Fruit fly (Drosophila melanogaster): ENCODE results near the gene Cyp4ae1.

The Cyp4ae1 gene

dm6 chrX:2196086-2196732 is 17.4 kb downstream of the Cyp4ae1 start (continued):
- peak; percentile 15 for TF ChIP-seq Sox102F (GFP tag; optimal IDR thresholded peaks at IDR 0.05)
- TF ChIP-seq Lim3 (GFP tag; IDR thresholded peaks at IDR 0.05): no peak
- no peak for TF ChIP-seq CG15696 (tag; optimal IDR thresholded peaks at IDR 0.05)
- TF ChIP-seq CG9215 (GFP tag; IDR thresholded peaks at IDR 0.05): no peak
- TF ChIP-seq MESR4 (GFP tag; optimal IDR thresholded peaks at IDR 0.05): no peak
- peak; percentile 34; the same call in 1 of the 3 replicates for TF ChIP-seq dysf (GFP tag; IDR thresholded peaks at IDR 0.05)
- TF ChIP-seq gfzf (GFP tag; optimal IDR thresholded peaks at IDR 0.05): no peak
- TF ChIP-seq phol (tag; optimal IDR thresholded peaks at IDR 0.05): peak; percentile 2
- no peak for TF ChIP-seq CG7357 (GFP tag; IDR thresholded peaks at IDR 0.05)

dm6 chrX:2197414-2198271 is 18.8 kb downstream of the Cyp4ae1 start:
- TF ChIP-seq CG3995 (GFP tag; optimal IDR thresholded peaks at IDR 0.05): no peak
- TF ChIP-seq nerfin-1 (tag; optimal IDR thresholded peaks at IDR 0.05): no peak
- no peak for TF ChIP-seq CG2712 (tag; optimal IDR thresholded peaks at IDR 0.05)
- TF ChIP-seq CG4820 (GFP tag; optimal IDR thresholded peaks at IDR 0.05): peak; percentile 7
- peak; percentile 29 for TF ChIP-seq Med (GFP tag)
- TF ChIP-seq CG34376 (GFP tag; optimal IDR thresholded peaks at IDR 0.05): peak; percentile 22
- TF ChIP-seq gem (tag; optimal IDR thresholded peaks at IDR 0.05): peak; percentile 2
- peak; percentile 93 for TF ChIP-seq sug (tag; optimal IDR thresholded peaks at IDR 0.05)

dm6 chrX:2198272-2198571 is 19.4 kb downstream of the Cyp4ae1 start:
- TF ChIP-seq Dip3 (GFP tag; optimal IDR thresholded peaks at IDR 0.05) (no peak), cwo (GFP tag; optimal IDR thresholded peaks at IDR 0.05) (peak; percentile 1)

- TF ChIP-seq CG7928 (GFP tag; optimal IDR thresholded peaks at IDR 0.05) (no peak), sug (tag; optimal IDR thresholded peaks at IDR 0.05) (peak; percentile 93), jigr1 (GFP tag; IDR thresholded peaks at IDR 0.05) (no peak), Hr78 (GFP tag; optimal IDR thresholded peaks at IDR 0.05) (peak in 1 of 2 experiments; percentile 10), Med (GFP tag) (peak; percentile 12), grn (GFP tag; optimal IDR thresholded peaks at IDR 0.05) (peak; percentile 98), vnd (GFP tag; IDR thresholded peaks at IDR 0.05; ENCODE audit: partially characterized antibody) (peak; percentile 46; the same call in 1 of the 3 replicates), tio (GFP tag; optimal IDR thresholded peaks at IDR 0.05) (no peak), exex (tag; optimal IDR thresholded peaks at IDR 0.05) (peak; percentile 99), GATAe (GFP tag; conservative IDR thresholded peaks at IDR 0.05) (peak; percentile 80; the same call in 1 of the 2 replicates), CG10543 (GFP tag; optimal IDR thresholded peaks at IDR 0.05) (peak; percentile 49), D19B (GFP tag; optimal IDR thresholded peaks at IDR 0.05) (no peak), HHEX (GFP tag; optimal IDR thresholded peaks at IDR 0.05) (no peak), HmgZ (tag; optimal IDR thresholded peaks at IDR 0.05) (peak; percentile 8), lab (GFP tag; optimal IDR thresholded peaks at IDR 0.05) (peak; percentile 2), gem (tag; optimal IDR thresholded peaks at IDR 0.05) (peak; percentile 33), sd (tag; optimal IDR thresholded peaks at IDR 0.05) (peak; percentile 85), mirr (GFP tag; optimal IDR thresholded peaks at IDR 0.05) (peak; percentile 16), CG34376 (GFP tag; optimal IDR thresholded peaks at IDR 0.05) (peak; percentile 90), sqz (GFP tag; optimal IDR thresholded peaks at IDR 0.05) (no peak), CG18599 (GFP tag; optimal IDR thresholded peaks at IDR 0.05) (peak; percentile 67), chinmo (GFP tag; IDR thresholded peaks at IDR 0.05; ENCODE audit: partially characterized antibody) (peak; percentile 75; the same call in 1 of the 4 replicates), otp (GFP tag; IDR thresholded peaks at IDR 0.05) (0 out of 3 replicates have a peak, but pooled peaks have one; percentile 42), luna (GFP tag; optimal IDR thresholded peaks at IDR 0.05) (no peak), CG10462 (GFP tag; optimal IDR thresholded peaks at IDR 0.05) (no peak), Vsx1 (GFP tag; optimal IDR thresholded peaks at IDR 0.05) (peak; percentile 93), Hey (tag; optimal IDR thresholded peaks at IDR 0.05) (peak; percentile 62)
Measured at dm6 chrX:2199303-2199702, 20.5 kb downstream of the Cyp4ae1 start.
